Worm (Caenorhabditis elegans) whole organism, L3 larva: Measurements from ENCODE around the gene Y69A2AR.50.

ENCODE experiments used
- ama-1 ChIP-seq: fragments of 150-350 bp; optimal IDR thresholded peaks from 2 replicates; lab custom pipeline; 2018
- elt-3 ChIP-seq, 3 experiments: fragments of 150-350 bp in 1 of 3; sonication (generic microtip) in 2 of 3; optimal IDR thresholded peaks; 2 replicates in 2 of 3; 4 replicates in 1 of 3; lab custom pipeline; 2014 to 2017; ENCODE audit warnings: missing biosample characterization in 3 of 3, missing genetic modification characterization in 3 of 3
- lin-39 ChIP-seq: fragments of 150-350 bp; optimal IDR thresholded peaks from 2 replicates; lab custom pipeline; 2018; ENCODE audit warnings: missing biosample characterization, missing genetic modification reagents, missing genetic modification characterization
- nhr-237 ChIP-seq: fragments of 150-350 bp; optimal IDR thresholded peaks from 2 replicates; lab custom pipeline; 2014; ENCODE audit warnings: missing biosample characterization, missing genetic modification characterization
- nhr-28 ChIP-seq: fragments of 150-350 bp; optimal IDR thresholded peaks from 2 replicates; lab custom pipeline; 2014; ENCODE audit warnings: missing biosample characterization, missing genetic modification characterization
- nhr-76 ChIP-seq: fragments of 150-350 bp; sonication (generic microtip); optimal IDR thresholded peaks from 5 replicates; lab custom pipeline; 2014; ENCODE audit warnings: missing biosample characterization, missing genetic modification characterization
- snpc-4 ChIP-seq: fragments of 150-350 bp; optimal IDR thresholded peaks from 2 replicates; lab custom pipeline; 2014; ENCODE audit warnings: missing biosample characterization, missing genetic modification characterization
- ztf-11 ChIP-seq: fragments of 150-350 bp; optimal IDR thresholded peaks from 2 replicates; lab custom pipeline; 2014; ENCODE audit warnings: missing biosample characterization, missing genetic modification characterization

ce11 chrIV:2549542-2549941, 12.6 kb upstream of the Y69A2AR.50 start:
- TF ChIP-seq lin-39 (tag; lab: Kevin White, UChicago) (no peak), snpc-4 (tag; lab: Kevin White, UChicago) (no peak), nhr-76 (tag; lab: Kevin White, UChicago) (no peak), elt-3 (tag; optimal IDR thresholded peaks at IDR 0.05; lab: Kevin White, UChicago) (no peak), nhr-237 (tag; lab: Kevin White, UChicago) (no peak), ztf-11 (tag; lab: Kevin White, UChicago) (no peak), nhr-28 (tag; lab: Kevin White, UChicago) (no peak), ama-1 (no peak)
